Worm (Caenorhabditis elegans): ENCODE results near the gene hsp-1.

DNA sequence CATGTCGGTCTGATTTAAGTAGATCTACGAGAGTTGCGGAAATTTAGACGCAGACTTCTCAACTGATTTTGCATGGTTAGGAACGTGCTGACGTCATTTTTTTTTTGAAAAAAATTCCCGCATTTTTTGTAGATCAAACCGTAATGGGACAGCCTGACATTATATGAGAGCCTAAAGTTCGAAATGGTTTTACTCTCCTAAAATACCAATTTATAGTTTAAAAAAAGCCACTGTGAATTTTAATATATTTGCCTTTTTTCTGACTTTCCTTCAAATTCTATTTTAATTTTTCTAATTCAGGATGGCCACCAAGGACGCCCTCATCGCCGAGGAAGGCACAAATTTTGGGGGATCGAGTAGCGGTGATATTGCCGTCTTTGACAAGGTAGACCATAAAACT, 9.7 kb upstream of the hsp-1 start, which contains the start of gene atgp-1:
- TF ChIP-seq gei-17 (GFP tag; optimal IDR thresholded peaks at IDR 0.05) = no peak
- TF ChIP-seq madf-8 (GFP tag; conservative IDR thresholded peaks at IDR 0.05) = no peak
- TF ChIP-seq cebp-1 (GFP tag; IDR thresholded peaks at IDR 0.05) = no peak
- no peak for TF ChIP-seq cebp-1 (tag; optimal IDR thresholded peaks at IDR 0.05)
- no peak for TF ChIP-seq snpc-1.3 (tag; optimal IDR thresholded peaks at IDR 0.05; ENCODE audit: insufficient read depth)
- no peak for TF ChIP-seq repo-1 (tag; optimal IDR thresholded peaks at IDR 0.05)
- TF ChIP-seq zfh-2 (GFP tag; conservative IDR thresholded peaks at IDR 0.05) = no peak
- TF ChIP-seq unc-62 (GFP tag; optimal IDR thresholded peaks at IDR 0.05) = no peak
- no peak for TF ChIP-seq die-1 (tag; optimal IDR thresholded peaks at IDR 0.05)

Data from whole organism, young adult.